Worm (Caenorhabditis elegans): Measurements from ENCODE around the gene C54D10.9.
A peak's percentile ranks its signal among the peaks of the same experiment; 100 is the strongest.

Gene C54D10.9

DNA sequence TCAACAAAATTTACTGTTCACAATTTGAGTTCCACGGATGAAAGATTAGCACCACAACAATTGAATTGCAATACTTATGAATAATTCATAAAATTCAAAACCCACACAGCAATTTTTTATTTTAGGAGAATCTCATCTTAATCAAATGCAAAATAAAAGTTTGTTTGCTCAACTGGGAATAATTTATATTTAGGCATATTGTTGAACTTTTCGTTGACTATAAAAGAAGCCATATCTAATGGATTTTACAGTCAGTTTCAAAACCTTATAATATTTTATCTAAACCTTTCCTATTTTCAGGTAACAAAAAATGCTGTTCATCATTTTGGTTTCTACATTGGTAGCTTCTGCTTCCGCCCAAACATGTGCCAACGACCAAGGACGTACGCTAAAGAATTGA lies 28.7 kb upstream of the C54D10.9 start, which contains the start of gene C54D10.3:
Gene C54D10.3 (plus strand): TSS at position 301 of the 400 bp plus-strand sequence.
- TF ChIP-seq dmd-4 (tag; optimal IDR thresholded peaks at IDR 0.05; ENCODE audit: borderline replicate concordance) (no peak), ceh-18 (tag; optimal IDR thresholded peaks at IDR 0.05) (no peak), ceh-2 (tag; optimal IDR thresholded peaks at IDR 0.05) (no peak), ama-1 (optimal IDR thresholded peaks at IDR 0.05) (no peak), dve-1 (tag; optimal IDR thresholded peaks at IDR 0.05) (no peak), lin-11 (tag; optimal IDR thresholded peaks at IDR 0.05) (no peak), ceh-6 (GFP tag; optimal IDR thresholded peaks at IDR 0.05) (no peak), ahr-1 (tag; optimal IDR thresholded peaks at IDR 0.05) (no peak), hlh-6 (tag; optimal IDR thresholded peaks at IDR 0.05) (no peak), tbx-7 (tag; optimal IDR thresholded peaks at IDR 0.05) (no peak), ceh-24 (tag; optimal IDR thresholded peaks at IDR 0.05) (no peak), odd-2 (tag; optimal IDR thresholded peaks at IDR 0.05) (no peak), nhr-11 (tag; optimal IDR thresholded peaks at IDR 0.05) (no peak), ceh-34 (tag; optimal IDR thresholded peaks at IDR 0.05) (no peak)

DNA sequence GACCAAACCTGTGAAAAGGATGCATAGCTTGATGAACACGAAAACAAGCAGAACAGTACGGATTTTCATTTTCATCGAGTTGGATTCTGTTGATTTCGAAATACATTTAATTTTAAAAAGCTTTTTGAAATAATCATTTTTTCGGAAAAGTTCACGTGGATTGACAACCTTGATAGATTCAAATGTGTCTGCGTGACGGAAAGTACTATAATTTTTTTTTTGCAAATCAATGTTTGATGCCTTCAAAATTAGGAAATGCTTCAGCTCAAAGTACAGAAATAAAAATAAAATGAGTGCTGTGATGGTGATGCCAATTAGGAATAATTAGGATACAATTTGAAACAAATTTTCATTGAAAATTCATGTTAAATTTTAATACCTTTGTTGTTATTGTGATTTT lies 26.1 kb upstream of the C54D10.9 start, which contains the start of gene C54D10.4:
Gene C54D10.4 (minus strand): TSS at position 101 of the 400 bp plus-strand sequence.
- TF ChIP-seq ama-1 (optimal IDR thresholded peaks at IDR 0.05) (no peak), madf-2 (tag; optimal IDR thresholded peaks at IDR 0.05) (no peak), che-1 (tag; optimal IDR thresholded peaks at IDR 0.05) (no peak), ceh-9 (tag; optimal IDR thresholded peaks at IDR 0.05) (no peak), unc-3 (GFP tag; conservative IDR thresholded peaks at IDR 0.05) (no peak), unc-3 (tag; optimal IDR thresholded peaks at IDR 0.05) (no peak), ceh-19 (GFP tag; optimal IDR thresholded peaks at IDR 0.05) (no peak), ahr-1 (tag; optimal IDR thresholded peaks at IDR 0.05) (no peak), ceh-22 (tag; optimal IDR thresholded peaks at IDR 0.05) (no peak), pqm-1 (tag; optimal IDR thresholded peaks at IDR 0.05) (no peak), unc-86 (tag; optimal IDR thresholded peaks at IDR 0.05) (no peak), rnt-1 (tag; optimal IDR thresholded peaks at IDR 0.05) (no peak)

DNA sequence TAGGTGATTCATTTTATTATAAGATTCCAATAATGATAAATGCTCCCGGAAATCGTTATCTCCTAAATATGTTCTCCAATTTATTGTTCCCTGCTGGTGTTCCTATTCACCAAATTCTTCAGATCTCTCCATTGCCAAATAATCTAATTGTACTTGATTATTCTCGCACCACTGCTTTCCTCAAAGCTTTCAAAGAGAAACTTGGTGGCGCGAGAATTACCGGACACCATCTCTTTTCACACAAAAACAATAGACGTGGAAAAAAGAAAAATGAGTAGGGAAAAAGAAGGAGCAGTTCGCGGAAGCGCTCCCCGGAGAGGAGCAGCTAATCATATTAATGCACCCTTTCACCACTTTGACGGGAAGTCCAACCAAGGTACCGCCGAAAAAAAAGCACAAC lies 25.6 kb upstream of the C54D10.9 start:
- peak; percentile 53 for TF ChIP-seq unc-42 (tag; optimal IDR thresholded peaks at IDR 0.05)
- TF ChIP-seq fax-1 (tag; optimal IDR thresholded peaks at IDR 0.05) = no peak
- TF ChIP-seq ceh-31 (tag; optimal IDR thresholded peaks at IDR 0.05) = peak; percentile 62

DNA sequence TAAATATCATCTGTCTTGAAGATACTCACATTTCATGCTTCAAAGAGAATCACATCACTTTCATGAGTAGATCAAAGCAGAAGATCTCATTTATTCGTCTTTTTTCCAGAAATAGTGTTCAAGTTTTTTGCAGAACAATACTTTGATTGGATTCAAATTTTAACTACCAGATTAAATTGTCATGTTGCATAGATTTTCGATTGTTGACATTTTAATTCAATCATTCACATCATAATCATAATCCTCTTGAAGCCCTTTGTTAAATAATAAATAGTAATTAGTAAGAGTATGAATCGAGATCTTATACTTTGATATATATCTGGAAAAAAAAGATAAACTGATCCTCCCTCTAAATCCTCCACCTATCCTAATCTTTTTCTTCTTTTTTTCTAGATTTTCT lies 19.1 kb upstream of the C54D10.9 start:
- TF ChIP-seq ceh-34 (tag; optimal IDR thresholded peaks at IDR 0.05) (no peak), fkh-6 (tag; optimal IDR thresholded peaks at IDR 0.05) (no peak), ceh-45 (GFP tag; IDR thresholded peaks at IDR 0.05) (no peak), pha-2 (tag; optimal IDR thresholded peaks at IDR 0.05) (no peak), fkh-10 (GFP tag; optimal IDR thresholded peaks at IDR 0.05) (no peak), ceh-6 (GFP tag; optimal IDR thresholded peaks at IDR 0.05) (no peak), sox-2 (GFP tag; IDR thresholded peaks at IDR 0.05) (no peak), dve-1 (tag; optimal IDR thresholded peaks at IDR 0.05) (no peak), pros-1 (tag; optimal IDR thresholded peaks at IDR 0.05) (no peak), sox-4 (tag; optimal IDR thresholded peaks at IDR 0.05) (no peak), ttx-3 (tag; optimal IDR thresholded peaks at IDR 0.05) (no peak), Y22D7AL.16 (tag; optimal IDR thresholded peaks at IDR 0.05) (no peak), sdc-2 (tag; optimal IDR thresholded peaks at IDR 0.05) (no peak), nhr-232 (tag; optimal IDR thresholded peaks at IDR 0.05) (no peak), ceh-24 (tag; optimal IDR thresholded peaks at IDR 0.05) (no peak), ets-4 (tag; optimal IDR thresholded peaks at IDR 0.05) (no peak), elt-2 (tag; optimal IDR thresholded peaks at IDR 0.05) (no peak), tbx-7 (tag; optimal IDR thresholded peaks at IDR 0.05) (no peak), C08G9.2 (tag; optimal IDR thresholded peaks at IDR 0.05) (no peak)

Measured in whole organism, late embryonic.